Worm (Caenorhabditis elegans) whole organism, L1 larva: ENCODE measurements around the gene pat-3.

Source experiments
- egl-13 ChIP-seq: sonication (generic microtip); optimal IDR thresholded peaks from 2 replicates; lab custom pipeline; 2016; ENCODE audit warnings: missing genotype, missing genetic modification reagents, missing genetic modification characterization, missing compliant biosample characterization
- elt-3 ChIP-seq, 6 experiments: fragments of 150-350 bp in 1 of 6; sonication (generic microtip); optimal IDR thresholded peaks; 2 replicates each; lab custom pipeline; 2017 to 2018; ENCODE audit warnings: missing biosample characterization in 6 of 6, missing genetic modification characterization in 6 of 6, inconsistent platforms in 1 of 6
- fkh-10 ChIP-seq: sonication (generic microtip); optimal IDR thresholded peaks from 2 replicates; lab custom pipeline; 2017; ENCODE audit warnings: missing biosample characterization, missing genetic modification reagents, missing genetic modification characterization
- fos-1 ChIP-seq: fragments of 150-350 bp; optimal IDR thresholded peaks from 2 replicates; lab custom pipeline; 2014; ENCODE audit warnings: missing biosample characterization, missing genetic modification characterization
- lin-35 ChIP-seq, 2 experiments: fragments of 150-350 bp; optimal IDR thresholded peaks; 2 replicates each; lab custom pipeline; 2014; ENCODE audit warnings: missing biosample characterization in 2 of 2, missing genetic modification characterization in 2 of 2, missing genetic modification reagents in 2 of 2
- nhr-11 ChIP-seq: fragments of 150-350 bp; optimal IDR thresholded peaks from 2 replicates; lab custom pipeline; 2014; ENCODE audit warnings: missing biosample characterization, missing genetic modification characterization
- nhr-237 ChIP-seq: fragments of 150-350 bp; optimal IDR thresholded peaks from 2 replicates; lab custom pipeline; 2014; ENCODE audit warnings: missing biosample characterization, missing genetic modification characterization

ce11 chrIII:3957119-3957739, 43.3 kb upstream of the pat-3 start:
- TF ChIP-seq egl-13 (no peak), nhr-11 (tag; lab: Kevin White, UChicago) (no peak), fos-1 (tag; lab: Kevin White, UChicago) (no peak), fkh-10 (GFP tag; lab: Kevin White, UChicago) (no peak), nhr-237 (tag; lab: Kevin White, UChicago) (no peak), elt-3 (tag; optimal IDR thresholded peaks at IDR 0.05; lab: Kevin White, UChicago) (no peak), lin-35 (GFP tag; optimal IDR thresholded peaks at IDR 0.05; lab: Kevin White, UChicago) (no peak)
